Worm (Caenorhabditis elegans) whole organism, L4 larva: ENCODE measurements around the gene F37C4.6.
A peak's percentile ranks its signal among the peaks of the same experiment; 100 is the strongest.

Experiments used
- aly-2 ChIP-seq: sonication (generic microtip); optimal IDR thresholded peaks from 2 replicates; lab custom pipeline; 2018; ENCODE audit warnings: missing biosample characterization, missing genetic modification characterization
- attf-4 ChIP-seq: sonication (generic microtip); optimal IDR thresholded peaks from 3 replicates; lab custom pipeline; 2017; ENCODE audit warnings: missing biosample characterization, missing genetic modification characterization
- ceh-82 ChIP-seq: sonication (generic microtip); optimal IDR thresholded peaks from 2 replicates; lab custom pipeline; 2017; ENCODE audit warnings: missing biosample characterization, missing genetic modification characterization
- hlh-30 ChIP-seq: sonication (generic microtip); optimal IDR thresholded peaks from 2 replicates; lab custom pipeline; 2017; ENCODE audit warnings: antibody characterized with exemption, mild to moderate bottlenecking, missing genetic modification characterization, missing compliant biosample characterization; ENCODE audit not compliant: insufficient read depth
- nhr-237 ChIP-seq: sonication (generic microtip); optimal IDR thresholded peaks from 2 replicates; lab custom pipeline; 2017; ENCODE audit warnings: missing biosample characterization, missing genetic modification characterization
- nhr-76 ChIP-seq: fragments of 150-350 bp; optimal IDR thresholded peaks from 2 replicates; lab custom pipeline; 2014; ENCODE audit warnings: missing biosample characterization, missing genetic modification characterization
- spr-3 ChIP-seq: fragments of 200-800 bp; sonication (Bioruptor generic); optimal IDR thresholded peaks from 2 replicates; lab custom pipeline; 2018; ENCODE audit warnings: mild to moderate bottlenecking, missing genetic modification characterization, missing compliant biosample characterization
- unc-62 ChIP-seq, 3 experiments: fragments of 150-350 bp in 1 of 3; sonication (generic microtip); optimal IDR thresholded peaks in 2 of 3; peaks in 1 of 3; 1 replicate in 1 of 3; 2 replicates in 2 of 3; lab custom pipeline; 2014 to 2017; ENCODE audit warnings: missing biosample characterization in 3 of 3, missing genetic modification characterization in 3 of 3, missing genetic modification reagents in 3 of 3, missing genotype in 1 of 3

ce11 chrIV:3854606-3855005, 23.5 kb downstream of the F37C4.6 start:
- TF ChIP-seq nhr-237 (tag; lab: Kevin White, UChicago) (no peak), unc-62 (GFP tag; optimal IDR thresholded peaks at IDR 0.05 in 1 of 2; lab: Kevin White, UChicago) (peak in 1 of 2 experiments; percentile 61), unc-62 (tag; optimal IDR thresholded peaks at IDR 0.05; lab: Kevin White, UChicago) (no peak), ceh-82 (tag; lab: Kevin White, UChicago) (no peak), aly-2 (tag; lab: Kevin White, UChicago) (no peak), attf-4 (tag; lab: Kevin White, UChicago) (no peak), nhr-76 (tag; lab: Kevin White, UChicago) (no peak), hlh-30 (no peak), spr-3 (GFP tag; lab: Kevin White, UChicago) (no peak)
